Worm (Caenorhabditis elegans) whole organism, midembryonic: ENCODE measurements around the gene nhr-177.
A peak's percentile ranks its signal among the peaks of the same experiment; 100 is the strongest.

Experiments
- T22C8.4 ChIP-seq: fragments of 200-800 bp; sonication (Bioruptor generic); IDR thresholded peaks from 2 replicates; pipeline ENCODE4 v1.3.6; 2022; ENCODE audit warnings: missing genetic modification characterization, missing compliant biosample characterization
- cog-1 ChIP-seq: sonication (generic microtip); optimal IDR thresholded peaks from 2 replicates; lab custom pipeline; 2016; ENCODE audit warnings: missing genetic modification characterization, missing compliant biosample characterization
- flt-1 ChIP-seq: fragments of 200-800 bp; sonication (Bioruptor generic); IDR thresholded peaks from 2 replicates; pipeline ENCODE4 v1.3.6; 2022; ENCODE audit warnings: missing genetic modification characterization, missing compliant biosample characterization
- klf-2 ChIP-seq: fragments of 200-800 bp; sonication (Bioruptor generic); conservative IDR thresholded peaks from 2 replicates; pipeline ENCODE4 v1.3.6; 2022; ENCODE audit warnings: missing genetic modification reagents, missing genetic modification characterization, missing compliant biosample characterization
- med-1 ChIP-seq: sonication (generic microtip); optimal IDR thresholded peaks from 2 replicates; lab custom pipeline; 2017; ENCODE audit warnings: missing genetic modification characterization, mild to moderate bottlenecking, missing compliant biosample characterization, antibody characterized with exemption, missing genetic modification reagents; ENCODE audit not compliant: insufficient read depth
- ref-1 ChIP-seq: fragments of 200-800 bp; sonication (Bioruptor generic); conservative IDR thresholded peaks from 2 replicates; pipeline ENCODE4 v1.3.6; 2022; ENCODE audit warnings: missing genetic modification reagents, missing genetic modification characterization, missing compliant biosample characterization
- tab-1 ChIP-seq: fragments of 200-800 bp; sonication (Bioruptor generic); IDR thresholded peaks from 2 replicates; pipeline ENCODE4 v1.3.6; 2022; ENCODE audit warnings: missing genetic modification characterization, missing compliant biosample characterization
- ztf-23 ChIP-seq: fragments of 200-800 bp; sonication (Bioruptor generic); IDR thresholded peaks from 2 replicates; pipeline ENCODE4 v1.3.6; 2022; ENCODE audit warnings: missing genetic modification reagents, missing genetic modification characterization, missing compliant biosample characterization
- ztf-29 ChIP-seq: fragments of 200-800 bp; sonication (Bioruptor generic); IDR thresholded peaks from 2 replicates; pipeline ENCODE4 v1.3.6; 2022; ENCODE audit warnings: missing genetic modification reagents, missing genetic modification characterization, missing compliant biosample characterization

- TF ChIP-seq T22C8.4 (GFP tag; lab: Robert Waterston, UW) (no peak), flt-1 (GFP tag; lab: Robert Waterston, UW) (no peak), tab-1 (GFP tag; lab: Robert Waterston, UW) (no peak), cog-1 (no peak), ztf-23 (0 out of 2 replicates have a peak, but pooled peaks have one; percentile 22), med-1 (GFP tag; lab: Kevin White, UChicago) (no peak), klf-2 (GFP tag; lab: Robert Waterston, UW) (no peak), ref-1 (GFP tag; lab: Robert Waterston, UW) (no peak), ztf-29 (GFP tag; lab: Robert Waterston, UW) (no peak)
These were observed 26.8 kb upstream of the nhr-177 start for ce11 chrV:1583242-1583641.
